Fruit fly (Drosophila melanogaster): Measurements from ENCODE around the gene CG9801.

The CG9801 gene

DNA sequence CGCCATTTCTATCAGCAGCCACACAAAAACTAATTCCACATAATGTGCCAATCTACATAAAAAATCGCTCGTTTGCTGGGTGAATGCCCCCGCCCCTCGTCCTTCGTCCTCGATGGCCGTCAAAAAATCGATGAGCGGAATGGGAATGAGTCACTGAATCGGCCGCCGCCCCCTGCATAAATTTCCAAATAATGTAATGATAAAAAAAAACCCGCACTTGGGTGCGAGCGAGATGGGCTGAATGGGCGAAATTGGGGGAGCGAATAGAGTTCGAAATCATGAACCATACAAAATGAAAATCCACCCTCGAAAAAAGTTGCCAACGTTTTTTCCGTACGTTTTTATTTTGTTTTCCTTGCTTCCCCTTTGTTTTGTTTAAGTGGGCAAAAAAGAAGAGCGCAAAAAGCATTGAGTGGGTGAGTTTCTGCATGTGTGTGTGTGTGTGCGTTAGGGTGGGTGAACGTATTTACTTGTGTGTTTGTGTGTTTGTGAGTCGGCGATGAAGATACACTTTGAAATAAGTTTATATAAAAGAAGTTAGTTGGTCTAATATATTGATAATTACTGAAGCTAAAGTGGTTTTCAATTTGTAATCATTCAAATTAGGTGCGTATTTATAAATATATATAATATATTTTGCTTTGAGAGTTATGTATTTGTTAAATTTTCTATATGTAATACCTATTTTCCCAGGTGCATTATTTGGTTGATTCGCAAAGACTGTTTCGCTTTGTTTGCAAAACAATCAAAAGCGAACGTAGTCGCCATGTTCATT is 42.0 kb downstream of the CG9801 start:
- TF ChIP-seq Crg-1 (GFP tag; optimal IDR thresholded peaks at IDR 0.05), result no peak
- TF ChIP-seq CG14711 (tag; optimal IDR thresholded peaks at IDR 0.05), result no peak
- TF ChIP-seq CG11617 (GFP tag; optimal IDR thresholded peaks at IDR 0.05), result no peak
- TF ChIP-seq pad (GFP tag; optimal IDR thresholded peaks at IDR 0.05), result no peak
- TF ChIP-seq CG33017 (tag; optimal IDR thresholded peaks at IDR 0.05), result no peak
- TF ChIP-seq CG7101 (tag; optimal IDR thresholded peaks at IDR 0.05), result no peak
- TF ChIP-seq CG1620 (GFP tag; optimal IDR thresholded peaks at IDR 0.05), result no peak
- no peak for TF ChIP-seq Clk (GFP tag; optimal IDR thresholded peaks at IDR 0.05)
- no peak for TF ChIP-seq tj (GFP tag; optimal IDR thresholded peaks at IDR 0.05)
- no peak for TF ChIP-seq cic (GFP tag; optimal IDR thresholded peaks at IDR 0.05)
- TF ChIP-seq bab1 (GFP tag; optimal IDR thresholded peaks at IDR 0.05), result no peak
- TF ChIP-seq toe (GFP tag; optimal IDR thresholded peaks at IDR 0.05), result no peak
- no peak for TF ChIP-seq Mnt (GFP tag; optimal IDR thresholded peaks at IDR 0.05)
- no peak for TF ChIP-seq CG5204 (GFP tag; optimal IDR thresholded peaks at IDR 0.05)
- no peak for TF ChIP-seq kay (GFP tag; ENCODE audit: borderline replicate concordance)
- TF ChIP-seq cnc (optimal IDR thresholded peaks at IDR 0.05), result no peak
- no peak for TF ChIP-seq Hr96 (GFP tag; optimal IDR thresholded peaks at IDR 0.05)
- TF ChIP-seq ovo (GFP tag; optimal IDR thresholded peaks at IDR 0.05), result no peak
- no peak for TF ChIP-seq CG7045 (GFP tag; optimal IDR thresholded peaks at IDR 0.05)
- TF ChIP-seq CG12768 (GFP tag; optimal IDR thresholded peaks at IDR 0.05), result no peak

DNA sequence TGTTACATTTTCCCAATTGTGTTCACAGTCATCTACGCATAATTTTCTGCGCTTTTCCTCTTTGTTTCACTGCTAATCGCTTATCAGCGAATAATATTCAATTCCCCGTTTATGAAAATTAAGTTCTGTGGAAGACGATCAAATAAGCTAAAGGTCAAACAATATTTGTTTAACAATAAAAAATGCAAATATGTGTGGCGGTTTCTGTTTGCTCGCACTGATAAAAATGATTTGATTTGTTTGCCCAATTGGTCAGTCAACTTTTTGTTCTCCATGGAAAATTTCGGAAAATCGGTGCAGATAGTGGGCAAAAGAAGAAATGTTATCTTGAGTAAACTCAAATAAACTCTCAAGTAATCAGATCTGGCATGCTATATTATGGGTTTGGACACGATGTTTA is 42.8 kb downstream of the CG9801 start:
- TF ChIP-seq tj (GFP tag; optimal IDR thresholded peaks at IDR 0.05), result no peak
- TF ChIP-seq cic (GFP tag; optimal IDR thresholded peaks at IDR 0.05), result no peak
- TF ChIP-seq CG11617 (GFP tag; optimal IDR thresholded peaks at IDR 0.05), result no peak
- TF ChIP-seq pad (GFP tag; optimal IDR thresholded peaks at IDR 0.05), result no peak
- no peak for TF ChIP-seq CG7045 (GFP tag; optimal IDR thresholded peaks at IDR 0.05)
- no peak for TF ChIP-seq CG14711 (tag; optimal IDR thresholded peaks at IDR 0.05)
- no peak for TF ChIP-seq cnc (optimal IDR thresholded peaks at IDR 0.05)
- no peak for TF ChIP-seq Hr96 (GFP tag; optimal IDR thresholded peaks at IDR 0.05)

DNA sequence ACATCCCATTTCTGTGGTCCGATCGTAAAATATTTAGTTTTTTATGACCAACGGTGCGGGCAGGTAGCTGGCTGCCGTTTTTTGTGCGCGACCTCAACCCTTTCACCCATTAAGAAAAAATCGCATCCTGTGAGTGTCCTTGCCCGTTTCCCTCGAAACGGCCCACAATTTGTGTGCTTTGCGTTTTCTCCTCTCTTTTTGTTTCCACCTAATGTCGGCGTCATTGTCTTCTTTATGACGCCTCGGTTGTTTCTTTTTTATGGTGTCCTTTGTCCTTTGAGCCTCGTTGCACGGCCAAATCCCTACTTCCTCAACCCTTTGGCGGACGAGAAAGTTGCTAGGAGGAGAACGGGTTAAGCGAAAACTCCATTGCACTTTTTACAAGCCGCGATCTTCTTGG is 46.3 kb downstream of the CG9801 start:
- TF ChIP-seq CG7101 (tag; optimal IDR thresholded peaks at IDR 0.05) (no peak), bab1 (GFP tag; optimal IDR thresholded peaks at IDR 0.05) (no peak), CG14711 (tag; optimal IDR thresholded peaks at IDR 0.05) (no peak), CG12768 (GFP tag; optimal IDR thresholded peaks at IDR 0.05) (no peak), Hr96 (GFP tag; optimal IDR thresholded peaks at IDR 0.05) (no peak), tj (GFP tag; optimal IDR thresholded peaks at IDR 0.05) (no peak), CG33017 (tag; optimal IDR thresholded peaks at IDR 0.05) (no peak), kay (GFP tag; ENCODE audit: borderline replicate concordance) (no peak), pad (GFP tag; optimal IDR thresholded peaks at IDR 0.05) (no peak)

DNA sequence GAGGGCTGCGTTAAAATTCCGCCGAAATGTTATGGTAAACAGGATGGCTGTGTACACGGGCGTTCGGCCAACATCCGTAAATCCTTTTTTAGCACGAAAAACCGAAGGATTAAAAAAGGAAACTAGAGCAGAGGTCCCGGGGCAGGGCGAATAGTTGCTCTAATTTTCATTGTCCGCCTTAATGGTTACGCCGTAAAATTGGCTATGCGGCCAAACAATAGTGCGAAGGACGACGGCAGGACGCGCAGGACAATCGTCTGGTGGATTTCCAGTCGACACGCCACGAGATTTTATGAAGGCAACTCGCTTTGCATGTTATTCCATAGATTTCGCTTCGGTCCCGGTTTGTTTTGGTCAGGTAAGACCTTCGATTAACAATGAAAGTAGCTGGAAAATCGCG is 46.8 kb downstream of the CG9801 start:
- no peak for TF ChIP-seq CG5204 (GFP tag; optimal IDR thresholded peaks at IDR 0.05)
- TF ChIP-seq ovo (GFP tag; optimal IDR thresholded peaks at IDR 0.05), result no peak
- no peak for TF ChIP-seq kay (GFP tag; ENCODE audit: borderline replicate concordance)
- TF ChIP-seq tj (GFP tag; optimal IDR thresholded peaks at IDR 0.05), result no peak
- no peak for TF ChIP-seq CG33017 (tag; optimal IDR thresholded peaks at IDR 0.05)
- TF ChIP-seq Crg-1 (GFP tag; optimal IDR thresholded peaks at IDR 0.05), result no peak

DNA sequence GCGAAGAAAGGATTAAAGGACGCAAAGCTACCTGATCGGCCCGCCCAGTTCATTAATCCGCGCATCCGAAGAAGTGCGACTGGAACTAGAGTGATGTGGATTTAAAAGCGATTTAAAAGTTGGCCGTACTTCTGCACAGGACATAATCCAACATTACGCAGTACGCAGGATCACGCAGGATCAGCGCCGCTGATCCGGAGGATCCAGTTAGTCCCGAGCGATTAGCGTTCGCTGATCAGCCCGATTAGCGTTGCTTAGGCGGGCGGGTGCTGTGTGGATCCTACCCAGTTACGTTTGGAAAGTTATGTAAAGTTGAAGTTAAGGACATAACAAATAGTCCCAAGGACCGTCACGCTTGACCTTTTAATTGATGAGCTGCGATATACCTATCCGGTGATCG is 48.2 kb downstream of the CG9801 start:
- TF ChIP-seq pad (GFP tag; optimal IDR thresholded peaks at IDR 0.05) (no peak), tj (GFP tag; optimal IDR thresholded peaks at IDR 0.05) (no peak), CG11617 (GFP tag; optimal IDR thresholded peaks at IDR 0.05) (no peak), CG5204 (GFP tag; optimal IDR thresholded peaks at IDR 0.05) (no peak), Hr96 (GFP tag; optimal IDR thresholded peaks at IDR 0.05) (no peak), cic (GFP tag; optimal IDR thresholded peaks at IDR 0.05) (no peak), ovo (GFP tag; optimal IDR thresholded peaks at IDR 0.05) (no peak), Mnt (GFP tag; optimal IDR thresholded peaks at IDR 0.05) (no peak), CG7045 (GFP tag; optimal IDR thresholded peaks at IDR 0.05) (no peak), CG12768 (GFP tag; optimal IDR thresholded peaks at IDR 0.05) (no peak), CG33017 (tag; optimal IDR thresholded peaks at IDR 0.05) (no peak), cnc (optimal IDR thresholded peaks at IDR 0.05) (no peak), kay (GFP tag; ENCODE audit: borderline replicate concordance) (no peak), CG1620 (GFP tag; optimal IDR thresholded peaks at IDR 0.05) (no peak), bab1 (GFP tag; optimal IDR thresholded peaks at IDR 0.05) (no peak)

DNA sequence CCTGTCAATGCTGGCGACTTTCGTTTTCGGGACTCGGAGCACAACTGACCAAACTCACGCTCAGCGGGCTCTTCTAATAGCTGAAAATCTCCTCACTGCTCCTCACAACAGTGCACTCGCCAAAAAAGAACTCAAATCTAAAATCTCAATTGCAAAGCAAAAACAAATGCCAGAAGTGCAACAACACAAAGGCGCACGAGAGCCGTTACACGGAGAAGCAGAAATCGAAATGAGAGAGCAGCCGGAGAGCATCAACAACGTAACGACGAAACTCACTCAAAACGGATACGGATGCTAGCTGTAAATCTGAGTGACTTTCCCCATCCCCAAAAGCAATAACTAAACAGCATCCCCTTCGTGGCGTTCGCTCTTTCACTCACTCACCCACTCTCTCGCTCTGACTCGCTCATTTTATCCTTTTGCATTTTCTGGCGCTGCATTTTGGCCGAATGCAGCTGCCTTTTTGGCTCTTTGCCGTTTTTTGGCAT is 49.7 kb downstream of the CG9801 start, which contains the start of gene hb:
TSS of gene hb (minus strand) at position 51 of the 488 bp plus-strand sequence.
- TF ChIP-seq kay (GFP tag; ENCODE audit: borderline replicate concordance) (no peak), CG11617 (GFP tag; optimal IDR thresholded peaks at IDR 0.05) (no peak), tj (GFP tag; optimal IDR thresholded peaks at IDR 0.05) (no peak), cic (GFP tag; optimal IDR thresholded peaks at IDR 0.05) (no peak), ovo (GFP tag; optimal IDR thresholded peaks at IDR 0.05) (peak; percentile 4), Mnt (GFP tag; optimal IDR thresholded peaks at IDR 0.05) (no peak), CG33017 (tag; optimal IDR thresholded peaks at IDR 0.05) (no peak), CG1620 (GFP tag; optimal IDR thresholded peaks at IDR 0.05) (no peak), cnc (optimal IDR thresholded peaks at IDR 0.05) (no peak), Clk (GFP tag; optimal IDR thresholded peaks at IDR 0.05) (no peak), Hr96 (GFP tag; optimal IDR thresholded peaks at IDR 0.05) (no peak), CG5204 (GFP tag; optimal IDR thresholded peaks at IDR 0.05) (no peak), pad (GFP tag; optimal IDR thresholded peaks at IDR 0.05) (peak; percentile 98), CG7045 (GFP tag; optimal IDR thresholded peaks at IDR 0.05) (no peak)

Data from whole organism, adult.